Fruit fly (Drosophila melanogaster) whole organism, embryonic: ENCODE data around the gene ppk.

Experiments
- Awh ChIP-seq: fragments of 200-800 bp; sonication (Bioruptor generic); IDR thresholded peaks from 2 replicates; pipeline ENCODE4, ENCODE4 v1.3.6; 2022; ENCODE audit warnings: missing biosample characterization, missing genetic modification characterization
- Bdp1 ChIP-seq: fragments of 200-800 bp; sonication (Bioruptor generic); optimal IDR thresholded peaks from 3 replicates; lab custom pipeline; 2016; ENCODE audit warnings: missing biosample characterization, missing genetic modification characterization
- Blimp-1 ChIP-seq: fragments of 200-800 bp; sonication (Bioruptor generic); optimal IDR thresholded peaks from 3 replicates; lab custom pipeline; 2018; ENCODE audit warnings: missing biosample characterization, missing genetic modification characterization, mild to moderate bottlenecking, moderate library complexity, missing genetic modification reagents
- CG10543 ChIP-seq: fragments of 200-800 bp; sonication (Bioruptor generic); optimal IDR thresholded peaks from 3 replicates; lab custom pipeline; 2017; ENCODE audit warnings: missing biosample characterization, mild to moderate bottlenecking, missing genetic modification characterization, moderate library complexity
- CG11093 ChIP-seq: fragments of 200-800 bp; sonication (Bioruptor generic); IDR thresholded peaks from 3 replicates; pipeline ENCODE4 v1.3.6; 2022; ENCODE audit warnings: missing biosample characterization, missing genetic modification characterization
- CG13624 ChIP-seq: fragments of 200-800 bp; sonication (Bioruptor generic); optimal IDR thresholded peaks from 2 replicates; lab custom pipeline; 2016; ENCODE audit warnings: missing biosample characterization, missing genetic modification characterization
- CG1529 ChIP-seq: fragments of 200-800 bp; sonication (Bioruptor generic); optimal IDR thresholded peaks from 3 replicates; lab custom pipeline; 2018; ENCODE audit warnings: missing biosample characterization, missing genetic modification characterization
- CG17361 ChIP-seq: fragments of 200-800 bp; sonication (Bioruptor generic); IDR thresholded peaks from 3 replicates; pipeline ENCODE4 v1.3.6; 2022; ENCODE audit warnings: missing biosample characterization, missing genetic modification characterization
- CG2678 ChIP-seq: fragments of 200-800 bp; sonication (Bioruptor generic); optimal IDR thresholded peaks from 3 replicates; lab custom pipeline; 2019; ENCODE audit warnings: missing biosample characterization, mild to moderate bottlenecking, missing genetic modification characterization, moderate library complexity
- CG2712 ChIP-seq: fragments of 200-800 bp; optimal IDR thresholded peaks from 3 replicates; lab custom pipeline; 2019; ENCODE audit warnings: missing biosample characterization, mild to moderate bottlenecking, missing genetic modification characterization, moderate library complexity
- CG30403 ChIP-seq: fragments of 200-800 bp; sonication (Bioruptor generic); optimal IDR thresholded peaks from 3 replicates; lab custom pipeline; 2016; ENCODE audit warnings: missing biosample characterization, missing genetic modification characterization
- CG3281 ChIP-seq: fragments of 200-800 bp; sonication (Bioruptor generic); optimal IDR thresholded peaks from 3 replicates; lab custom pipeline; 2017; ENCODE audit warnings: missing biosample characterization, mild to moderate bottlenecking, missing genetic modification characterization
- CG3407 ChIP-seq: fragments of 200-800 bp; sonication (Bioruptor generic); optimal IDR thresholded peaks from 2 replicates; lab custom pipeline; 2018; ENCODE audit warnings: missing biosample characterization, mild to moderate bottlenecking, missing genetic modification characterization
- CG4730 ChIP-seq: fragments of 200-800 bp; sonication (Bioruptor generic); IDR thresholded peaks from 2 replicates; pipeline ENCODE4 v1.3.6; 2022; ENCODE audit warnings: missing biosample characterization, missing genetic modification characterization
- CG4854 ChIP-seq: fragments of 200-800 bp; sonication (Bioruptor generic); optimal IDR thresholded peaks from 2 replicates; lab custom pipeline; 2016; ENCODE audit warnings: missing biosample characterization, missing genetic modification characterization, inconsistent platforms
- CG5953 ChIP-seq: fragments of 200-800 bp; sonication (Bioruptor generic); IDR thresholded peaks from 2 replicates; pipeline ENCODE4 v1.3.6; 2022; ENCODE audit warnings: missing biosample characterization, missing genetic modification characterization
- CG6254 ChIP-seq: fragments of 200-800 bp; sonication (Bioruptor generic); optimal IDR thresholded peaks from 3 replicates; lab custom pipeline; 2017; ENCODE audit warnings: mild to moderate bottlenecking, missing biosample characterization, missing genetic modification reagents, missing genetic modification characterization
- CG7839 ChIP-seq: fragments of 200-800 bp; sonication (Bioruptor generic); optimal IDR thresholded peaks from 3 replicates; lab custom pipeline; 2018; ENCODE audit warnings: missing biosample characterization, mild to moderate bottlenecking, missing genetic modification characterization, moderate library complexity
- CG8924 ChIP-seq: fragments of 200-800 bp; optimal IDR thresholded peaks from 3 replicates; lab custom pipeline; 2019; ENCODE audit warnings: missing biosample characterization, mild to moderate bottlenecking, missing genetic modification characterization, moderate library complexity
- Dbx ChIP-seq: fragments of 200-800 bp; sonication (Bioruptor generic); IDR thresholded peaks from 3 replicates; pipeline ENCODE4 v1.3.6; 2022; ENCODE audit warnings: missing biosample characterization, missing genetic modification characterization
- Deaf1 ChIP-seq: fragments of 200-800 bp; optimal IDR thresholded peaks from 3 replicates; lab custom pipeline; 2019; ENCODE audit warnings: missing biosample characterization, mild to moderate bottlenecking, missing genetic modification characterization, moderate library complexity
- Doc2 ChIP-seq: fragments of 200-800 bp; sonication (Bioruptor generic); IDR thresholded peaks from 2 replicates; pipeline ENCODE4 v1.3.6; 2022; ENCODE audit warnings: missing biosample characterization, missing genetic modification characterization
- Drgx ChIP-seq: fragments of 200-800 bp; sonication (Bioruptor generic); IDR thresholded peaks from 2 replicates; pipeline ENCODE4 v1.3.6; 2022; ENCODE audit warnings: missing biosample characterization, missing genetic modification characterization
- Eip74EF ChIP-seq, 2 experiments: fragments of 200-800 bp in 1 of 2; fragments of >200 bp in 1 of 2; sonication (Bioruptor generic) in 1 of 2; optimal IDR thresholded peaks; 2 replicates each; lab custom pipeline; 2017 to 2019; ENCODE audit warnings: missing biosample characterization in 2 of 2, missing genetic modification characterization in 2 of 2, mild to moderate bottlenecking in 1 of 2, moderate library complexity in 1 of 2
- Fer1 ChIP-seq: fragments of 200-800 bp; sonication (Bioruptor generic); optimal IDR thresholded peaks from 2 replicates; lab custom pipeline; 2017; ENCODE audit warnings: missing biosample characterization, mild to moderate bottlenecking, missing genetic modification characterization
- HLHmδ ChIP-seq: fragments of 200-800 bp; sonication (Bioruptor generic); optimal IDR thresholded peaks from 2 replicates; lab custom pipeline; 2018; ENCODE audit warnings: missing biosample characterization, mild to moderate bottlenecking, missing genetic modification characterization, moderate library complexity
- Hmr ChIP-seq: fragments of 200-800 bp; sonication (Bioruptor generic); optimal IDR thresholded peaks from 3 replicates; lab custom pipeline; 2017; ENCODE audit warnings: mild to moderate bottlenecking, missing biosample characterization, missing genetic modification reagents, missing genetic modification characterization
- Hr51 ChIP-seq, 2 experiments: fragments of 200-800 bp; sonication (Bioruptor generic); optimal IDR thresholded peaks; 2 replicates in 1 of 2; 3 replicates in 1 of 2; lab custom pipeline; 2016 to 2018; ENCODE audit warnings: missing biosample characterization in 2 of 2, missing genetic modification characterization in 2 of 2, mild to moderate bottlenecking in 1 of 2, moderate library complexity in 1 of 2
- Med ChIP-seq: fragments of 200-800 bp; sonication (Bioruptor generic); peaks from one replicate; lab custom pipeline; 2016; ENCODE audit warnings: missing biosample characterization, missing genetic modification characterization, mild to moderate bottlenecking, inconsistent platforms, moderate library complexity
- NFAT ChIP-seq: fragments of 200-800 bp; sonication (Bioruptor generic); IDR thresholded peaks from 2 replicates; pipeline ENCODE4 v1.3.6; 2022; ENCODE audit warnings: missing biosample characterization, missing genetic modification characterization
- Ptx1 ChIP-seq: fragments of 200-800 bp; sonication (Bioruptor generic); IDR thresholded peaks from 2 replicates; pipeline ENCODE4 v1.3.6; 2022; ENCODE audit warnings: missing biosample characterization, missing genetic modification characterization
- Xrp1 ChIP-seq: fragments of 200-800 bp; sonication (Bioruptor generic); IDR thresholded peaks from 2 replicates; pipeline ENCODE4 v1.3.6; 2022; ENCODE audit warnings: missing biosample characterization, missing genetic modification characterization
- chm ChIP-seq: fragments of 200-800 bp; sonication (Bioruptor generic); IDR thresholded peaks from 2 replicates; pipeline ENCODE4 v1.3.6; 2022; ENCODE audit warnings: missing biosample characterization, missing genetic modification characterization
- dati ChIP-seq: fragments of 200-800 bp; sonication (Bioruptor generic); IDR thresholded peaks from 2 replicates; pipeline ENCODE4 v1.3.6; 2022; ENCODE audit warnings: missing biosample characterization, missing genetic modification characterization
- dmrt99B ChIP-seq: fragments of 200-800 bp; sonication (Bioruptor generic); optimal IDR thresholded peaks from 2 replicates; lab custom pipeline; 2018; ENCODE audit warnings: missing biosample characterization, mild to moderate bottlenecking, missing genetic modification characterization, moderate library complexity
- en ChIP-seq: fragments of 200-800 bp; sonication (Bioruptor generic); optimal IDR thresholded peaks from 2 replicates; lab custom pipeline; 2016; ENCODE audit warnings: missing biosample characterization, missing genetic modification characterization
- ewg ChIP-seq: fragments of 200-800 bp; sonication (Bioruptor generic); optimal IDR thresholded peaks from 3 replicates; lab custom pipeline; 2017; ENCODE audit warnings: mild to moderate bottlenecking, missing biosample characterization, missing genetic modification reagents, missing genetic modification characterization
- gce ChIP-seq: fragments of 200-800 bp; sonication (Bioruptor generic); IDR thresholded peaks from 3 replicates; pipeline ENCODE4 v1.3.6; 2022; ENCODE audit warnings: missing biosample characterization, missing genetic modification characterization
- gcm ChIP-seq: fragments of 200-800 bp; sonication (Bioruptor generic); optimal IDR thresholded peaks from 2 replicates; lab custom pipeline; 2019; ENCODE audit warnings: missing biosample characterization, mild to moderate bottlenecking, missing genetic modification characterization, moderate library complexity
- grn ChIP-seq: fragments of 200-800 bp; sonication (Bioruptor generic); optimal IDR thresholded peaks from 3 replicates; lab custom pipeline; 2017; ENCODE audit warnings: missing biosample characterization, missing genetic modification characterization
- kay ChIP-seq: fragments of 200-800 bp; sonication (Bioruptor generic); optimal IDR thresholded peaks from 2 replicates; lab custom pipeline; 2016; ENCODE audit warnings: missing biosample characterization, missing genetic modification characterization
- maf-S ChIP-seq: fragments of 200-800 bp; sonication (Bioruptor generic); optimal IDR thresholded peaks from 2 replicates; lab custom pipeline; 2016; ENCODE audit warnings: missing biosample characterization, missing genetic modification characterization
- otp ChIP-seq: fragments of 200-800 bp; sonication (Bioruptor generic); IDR thresholded peaks from 3 replicates; pipeline ENCODE4, ENCODE4 v1.3.6; 2022; ENCODE audit warnings: missing biosample characterization, missing genetic modification characterization
- phol ChIP-seq: fragments of 200-800 bp; sonication (Bioruptor generic); optimal IDR thresholded peaks from 3 replicates; lab custom pipeline; 2018; ENCODE audit warnings: missing biosample characterization, mild to moderate bottlenecking, missing genetic modification characterization, moderate library complexity
- row ChIP-seq: fragments of 200-800 bp; sonication (Bioruptor generic); IDR thresholded peaks from 3 replicates; pipeline ENCODE4 v1.3.6; 2022; ENCODE audit warnings: missing biosample characterization, missing genetic modification characterization
- sd ChIP-seq: fragments of 200-800 bp; sonication (Bioruptor generic); optimal IDR thresholded peaks from 3 replicates; lab custom pipeline; 2018; ENCODE audit warnings: missing biosample characterization, mild to moderate bottlenecking, missing genetic modification characterization, moderate library complexity

Gene ppk

DNA sequence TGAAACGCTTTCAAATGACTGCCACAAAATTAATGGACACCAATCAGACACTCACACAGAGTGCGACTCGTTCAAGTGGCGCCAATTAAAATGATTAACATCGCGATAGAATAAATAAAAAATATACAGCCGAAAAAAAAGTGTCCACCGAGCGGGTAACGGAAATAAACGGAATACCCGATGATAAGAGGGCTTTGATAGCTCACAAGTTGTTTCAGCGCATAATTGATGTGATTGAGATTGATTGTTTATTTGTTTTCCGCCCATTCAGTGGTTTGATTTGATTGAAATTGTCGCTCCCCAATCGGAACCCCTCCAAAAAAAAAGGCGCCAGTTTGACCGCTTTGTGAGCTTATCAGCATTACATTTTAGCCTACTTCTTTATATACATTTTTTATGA, 22.6 kb upstream of the ppk start (continued):
- TF ChIP-seq Eip74EF (GFP tag; optimal IDR thresholded peaks at IDR 0.05; lab: Kevin White, UChicago) (peak in 1 of 2 experiments; percentile 40), CG10543 (GFP tag; lab: Kevin White, UChicago) (peak; percentile 50), grn (GFP tag; lab: Kevin White, UChicago) (peak; percentile 88)
- TF ChIP-seq, all 482 proteins: peak for 33

DNA sequence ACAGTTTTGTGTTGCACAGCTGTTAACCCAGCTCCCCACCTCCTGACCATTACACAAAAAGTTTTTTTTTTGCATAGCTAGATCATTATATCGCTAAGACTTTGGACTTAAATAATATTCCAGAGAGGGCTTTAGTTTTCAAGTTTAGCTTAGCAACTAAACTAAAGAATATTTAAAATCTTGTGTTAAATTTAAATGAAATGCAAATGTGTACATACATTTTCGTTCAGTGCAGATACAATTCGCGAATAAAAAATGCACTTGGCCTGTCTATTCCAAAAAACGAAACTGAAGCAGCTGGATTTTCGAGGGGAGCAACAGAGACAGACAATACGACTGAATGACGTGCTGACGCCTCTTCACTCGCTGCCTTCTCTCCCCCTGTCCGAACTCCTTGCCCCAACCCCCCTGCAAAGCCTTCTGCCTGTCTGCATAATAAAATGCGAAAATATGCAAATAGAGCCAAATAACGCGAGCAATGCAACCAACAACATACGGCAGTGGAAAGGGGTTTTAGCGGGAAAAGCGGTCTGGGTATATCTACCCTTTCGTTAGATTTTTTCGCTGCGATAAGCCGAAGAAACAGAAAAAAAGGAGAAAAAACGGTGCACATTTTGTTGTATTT, 20.8 kb upstream of the ppk start:
- TF ChIP-seq Drgx: peak; percentile 42; the same call in 1 of the 2 replicates
- no peak for TF ChIP-seq dati (GFP tag; lab: Robert Waterston, UW)
- TF ChIP-seq Med (GFP tag; lab: Kevin White, UChicago): peak; percentile 48
- 0 out of 2 replicates have a peak, but pooled peaks have one; percentile 9 for TF ChIP-seq CG5953

dm6 chr2L:14400676-14401075, 19.7 kb upstream of the ppk start:
- TF ChIP-seq Dbx (GFP tag; lab: Robert Waterston, UW): 0 out of 3 replicates have a peak, but pooled peaks have one; percentile 22
- TF ChIP-seq Bdp1: no peak
- TF ChIP-seq CG4854 (GFP tag; lab: Kevin White, UChicago): no peak
- 0 out of 3 replicates have a peak, but pooled peaks have one; percentile 5 for TF ChIP-seq row
- TF ChIP-seq ewg (GFP tag; lab: Kevin White, UChicago): no peak
- TF ChIP-seq maf-S: no peak
- peak; percentile 1 for TF ChIP-seq dmrt99B (tag; lab: Kevin White, UChicago)
- TF ChIP-seq en (GFP tag; lab: Kevin White, UChicago): no peak
- peak; percentile 2 for TF ChIP-seq Blimp-1
- peak; percentile 3; the same call in 1 of the 2 replicates for TF ChIP-seq NFAT (GFP tag; lab: Robert Waterston, UW)
- TF ChIP-seq CG7839 (tag; lab: Kevin White, UChicago): peak; percentile 12
- peak; percentile 20 for TF ChIP-seq CG2678 (tag; lab: Kevin White, UChicago)
- TF ChIP-seq CG2712 (tag; lab: Kevin White, UChicago): peak; percentile 9
- TF ChIP-seq phol (tag; lab: Kevin White, UChicago): peak; percentile 0
- no peak for TF ChIP-seq CG4730 (GFP tag; lab: Robert Waterston, UW)
- no peak for TF ChIP-seq CG8924
- TF ChIP-seq Xrp1 (GFP tag; lab: Robert Waterston, UW): peak; percentile 6; the same call in 1 of the 2 replicates
- peak; percentile 13; the same call in 1 of the 2 replicates for TF ChIP-seq Ptx1 (GFP tag; lab: Robert Waterston, UW)
- TF ChIP-seq chm (GFP tag; lab: Robert Waterston, UW): no peak
- TF ChIP-seq CG17361 (GFP tag; lab: Robert Waterston, UW): no peak

DNA sequence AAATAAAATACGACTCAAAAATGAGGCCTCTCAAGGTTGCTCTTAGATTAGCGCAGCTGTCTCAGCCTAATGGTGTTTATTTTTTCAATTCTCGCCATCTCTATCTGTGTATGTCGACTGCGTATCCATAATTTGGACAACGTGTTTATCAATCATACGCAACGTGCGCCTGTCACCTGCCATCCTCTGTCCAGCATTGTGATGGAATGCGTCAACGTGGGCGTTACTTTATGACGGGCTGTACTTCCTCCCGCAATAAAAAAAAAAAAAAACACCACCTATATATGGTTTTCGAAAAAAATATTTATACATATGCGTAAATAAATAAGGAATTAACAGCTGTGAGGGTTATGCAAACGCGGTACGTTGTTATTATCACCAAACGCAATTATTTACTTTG, 18.4 kb upstream of the ppk start:
- no peak for TF ChIP-seq phol (tag; lab: Kevin White, UChicago)
- TF ChIP-seq Doc2 (GFP tag; lab: Robert Waterston, UW): no peak
- TF ChIP-seq Deaf1 (tag; lab: Kevin White, UChicago): no peak
- TF ChIP-seq Awh (GFP tag; lab: Robert Waterston, UW): no peak
- TF ChIP-seq kay: no peak
- peak; percentile 86 for TF ChIP-seq sd (tag; lab: Kevin White, UChicago)
- TF ChIP-seq gce: no peak
- no peak for TF ChIP-seq CG11093 (GFP tag; lab: Robert Waterston, UW)
- TF ChIP-seq CG13624: peak; percentile 9
- no peak for TF ChIP-seq CG1529 (GFP tag; lab: Kevin White, UChicago)
- no peak for TF ChIP-seq gcm (GFP tag; lab: Kevin White, UChicago)
- no peak for TF ChIP-seq CG6254 (GFP tag; lab: Kevin White, UChicago)
- peak; percentile 45 for TF ChIP-seq CG3281 (GFP tag; lab: Kevin White, UChicago)
- no peak for TF ChIP-seq CG3407 (GFP tag; lab: Kevin White, UChicago)
- TF ChIP-seq Hmr (GFP tag; lab: Kevin White, UChicago): peak; percentile 50
- no peak for TF ChIP-seq otp
- peak; percentile 48 for TF ChIP-seq Fer1 (GFP tag; lab: Kevin White, UChicago)
- TF ChIP-seq Hr51 (GFP tag; optimal IDR thresholded peaks at IDR 0.05; lab: Kevin White, UChicago): no peak
- no peak for TF ChIP-seq HLHmδ
- TF ChIP-seq CG30403 (GFP tag; lab: Kevin White, UChicago): no peak
